Fruit fly (Drosophila melanogaster): Measurements from ENCODE around the gene CG9801.

CG9801 gene

DNA sequence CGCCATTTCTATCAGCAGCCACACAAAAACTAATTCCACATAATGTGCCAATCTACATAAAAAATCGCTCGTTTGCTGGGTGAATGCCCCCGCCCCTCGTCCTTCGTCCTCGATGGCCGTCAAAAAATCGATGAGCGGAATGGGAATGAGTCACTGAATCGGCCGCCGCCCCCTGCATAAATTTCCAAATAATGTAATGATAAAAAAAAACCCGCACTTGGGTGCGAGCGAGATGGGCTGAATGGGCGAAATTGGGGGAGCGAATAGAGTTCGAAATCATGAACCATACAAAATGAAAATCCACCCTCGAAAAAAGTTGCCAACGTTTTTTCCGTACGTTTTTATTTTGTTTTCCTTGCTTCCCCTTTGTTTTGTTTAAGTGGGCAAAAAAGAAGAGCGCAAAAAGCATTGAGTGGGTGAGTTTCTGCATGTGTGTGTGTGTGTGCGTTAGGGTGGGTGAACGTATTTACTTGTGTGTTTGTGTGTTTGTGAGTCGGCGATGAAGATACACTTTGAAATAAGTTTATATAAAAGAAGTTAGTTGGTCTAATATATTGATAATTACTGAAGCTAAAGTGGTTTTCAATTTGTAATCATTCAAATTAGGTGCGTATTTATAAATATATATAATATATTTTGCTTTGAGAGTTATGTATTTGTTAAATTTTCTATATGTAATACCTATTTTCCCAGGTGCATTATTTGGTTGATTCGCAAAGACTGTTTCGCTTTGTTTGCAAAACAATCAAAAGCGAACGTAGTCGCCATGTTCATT, 42.0 kb downstream of the CG9801 start (continued):
- TF ChIP-seq ss (GFP tag; optimal IDR thresholded peaks at IDR 0.05) (peak; percentile 48 to 80), fkh (GFP tag; optimal IDR thresholded peaks at IDR 0.05) (no peak), CG10631 (GFP tag; optimal IDR thresholded peaks at IDR 0.05) (no peak), Lpt (GFP tag; optimal IDR thresholded peaks at IDR 0.05) (no peak), Eip78C (GFP tag) (no peak), Smox (GFP tag; optimal IDR thresholded peaks at IDR 0.05) (no peak), Sox15 (GFP tag; optimal IDR thresholded peaks at IDR 0.05) (no peak), CG3032 (tag; optimal IDR thresholded peaks at IDR 0.05) (peak; percentile 44), salr (GFP tag; optimal IDR thresholded peaks at IDR 0.05) (no peak), Hr4 (GFP tag; optimal IDR thresholded peaks at IDR 0.05) (no peak), CG6808 (GFP tag; optimal IDR thresholded peaks at IDR 0.05) (peak; percentile 55), CG8119 (GFP tag; IDR thresholded peaks at IDR 0.05) (0 out of 3 replicates have a peak, but pooled peaks have one; percentile 20), Ets96B (tag; optimal IDR thresholded peaks at IDR 0.05) (peak; percentile 43), eg (GFP tag; IDR thresholded peaks at IDR 0.05) (0 out of 3 replicates have a peak, but pooled peaks have one; percentile 26), topi (GFP tag; optimal IDR thresholded peaks at IDR 0.05) (no peak), pdm3 (GFP tag; optimal IDR thresholded peaks at IDR 0.05) (no peak), Hr39 (GFP tag; optimal IDR thresholded peaks at IDR 0.05) (no peak), achi (GFP tag; optimal IDR thresholded peaks at IDR 0.05) (no peak), CG8319 (GFP tag; optimal IDR thresholded peaks at IDR 0.05) (no peak), CG8632 (GFP tag; optimal IDR thresholded peaks at IDR 0.05) (peak; percentile 6), Blimp-1 (GFP tag; optimal IDR thresholded peaks at IDR 0.05) (no peak), CG7368 (GFP tag; optimal IDR thresholded peaks at IDR 0.05) (no peak), CG10669 (GFP tag; optimal IDR thresholded peaks at IDR 0.05) (peak; percentile 47), fd59A (GFP tag; optimal IDR thresholded peaks at IDR 0.05) (no peak), fd85E (GFP tag; optimal IDR thresholded peaks at IDR 0.05) (no peak), Eip75B (GFP tag; optimal IDR thresholded peaks at IDR 0.05) (no peak), OdsH (GFP tag; optimal IDR thresholded peaks at IDR 0.05) (no peak), svp (GFP tag) (peak; percentile 12), net (GFP tag; optimal IDR thresholded peaks at IDR 0.05) (peak; percentile 25), dsx (GFP tag; optimal IDR thresholded peaks at IDR 0.05; ENCODE audit: poor library complexity, severe bottlenecking) (no peak), Sox102F (GFP tag; optimal IDR thresholded peaks at IDR 0.05) (peak; percentile 7), Sox14 (GFP tag; optimal IDR thresholded peaks at IDR 0.05) (no peak), CG16779 (tag; optimal IDR thresholded peaks at IDR 0.05) (peak; percentile 31), lz (GFP tag; optimal IDR thresholded peaks at IDR 0.05) (no peak)

- TF ChIP-seq CG10669 (GFP tag; optimal IDR thresholded peaks at IDR 0.05) (no peak), fkh (GFP tag; optimal IDR thresholded peaks at IDR 0.05) (peak; percentile 28)
Measured at dm6 chr3R:8704669-8705068, 42.8 kb downstream of the CG9801 start.

dm6 chr3R:8701197-8701596, 46.3 kb downstream of the CG9801 start:
- TF ChIP-seq Ets21C (GFP tag; optimal IDR thresholded peaks at IDR 0.05) (no peak), CG9139 (GFP tag; optimal IDR thresholded peaks at IDR 0.05) (no peak), CG16779 (tag; optimal IDR thresholded peaks at IDR 0.05) (no peak), CG6854 (GFP tag; optimal IDR thresholded peaks at IDR 0.05) (no peak), fkh (GFP tag; optimal IDR thresholded peaks at IDR 0.05) (no peak), CG6163 (GFP tag; IDR thresholded peaks at IDR 0.05) (no peak), CG6276 (GFP tag; optimal IDR thresholded peaks at IDR 0.05) (no peak), Eip75B (GFP tag; optimal IDR thresholded peaks at IDR 0.05) (no peak), topi (GFP tag; optimal IDR thresholded peaks at IDR 0.05) (no peak), Sox102F (GFP tag; optimal IDR thresholded peaks at IDR 0.05) (no peak), vri (GFP tag; optimal IDR thresholded peaks at IDR 0.05) (no peak), fd85E (GFP tag; optimal IDR thresholded peaks at IDR 0.05) (no peak), Sox15 (GFP tag; optimal IDR thresholded peaks at IDR 0.05) (no peak), Gug (GFP tag; IDR thresholded peaks at IDR 0.05) (no peak), fd59A (GFP tag; optimal IDR thresholded peaks at IDR 0.05) (no peak)
